Worm (Caenorhabditis elegans): ENCODE measurements around the gene clx-1.
A peak's percentile ranks its signal among the peaks of the same experiment; 100 is the strongest.

clx-1 gene

DNA sequence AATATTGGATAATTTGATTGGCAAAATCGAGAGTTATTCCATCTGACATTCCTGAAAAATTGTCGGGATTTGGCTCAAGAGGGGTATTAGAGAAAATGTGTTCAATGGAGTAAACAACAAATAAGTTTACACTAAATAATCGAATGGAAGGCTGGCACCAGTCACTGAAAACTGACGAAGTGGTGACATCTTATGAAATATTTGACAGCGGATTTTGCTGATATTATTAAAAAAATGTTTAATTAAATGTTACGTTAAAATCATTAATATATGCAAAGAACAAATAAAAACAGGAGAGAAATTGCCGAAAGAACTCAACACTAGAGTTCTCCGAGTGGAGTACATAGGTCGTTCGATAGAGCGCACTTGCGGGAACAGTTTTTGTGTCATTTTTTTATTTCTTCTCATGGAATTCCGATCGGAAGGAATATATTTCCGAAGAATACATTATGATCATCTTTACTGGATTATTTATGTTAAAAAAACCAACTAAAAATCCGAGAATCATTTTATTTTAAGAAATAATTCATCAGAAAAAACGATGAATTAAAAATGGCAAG lies 51.1 kb downstream of the clx-1 start, which contains the start of gene tag-322 (continued):
- TF ChIP-seq lin-40 (tag; optimal IDR thresholded peaks at IDR 0.05) (peak; percentile 41), ztf-6 (GFP tag; IDR thresholded peaks at IDR 0.05) (no peak), B0035.1 (tag; optimal IDR thresholded peaks at IDR 0.05) (no peak), tbx-9 (tag; optimal IDR thresholded peaks at IDR 0.05; ENCODE audit: borderline replicate concordance) (no peak), lsl-1 (GFP tag; optimal IDR thresholded peaks at IDR 0.05) (peak; percentile 19), F33H1.4 (GFP tag; IDR thresholded peaks at IDR 0.05) (peak; percentile 47; the same call in 1 of the 2 replicates), nhr-120 (GFP tag; IDR thresholded peaks at IDR 0.05) (no peak), him-1 (tag; optimal IDR thresholded peaks at IDR 0.05) (no peak), Y53F4B.3 (GFP tag; IDR thresholded peaks at IDR 0.05) (no peak), lin-54 (GFP tag; optimal IDR thresholded peaks at IDR 0.05) (no peak), B0019.2 (GFP tag; conservative IDR thresholded peaks at IDR 0.05) (no peak), snpc-1.3 (tag; optimal IDR thresholded peaks at IDR 0.05; ENCODE audit: insufficient read depth) (peak; percentile 58), tbp1 (GFP tag; optimal IDR thresholded peaks at IDR 0.05) (peak; percentile 16), F22D6.2 (tag; optimal IDR thresholded peaks at IDR 0.05) (no peak), dpl-1 (GFP tag; optimal IDR thresholded peaks at IDR 0.05) (no peak), aptf-2 (GFP tag; conservative IDR thresholded peaks at IDR 0.05) (no peak), mel-28 (tag; optimal IDR thresholded peaks at IDR 0.05; ENCODE audit: borderline replicate concordance) (no peak), cebp-1 (GFP tag; IDR thresholded peaks at IDR 0.05) (no peak), cebp-1 (tag; optimal IDR thresholded peaks at IDR 0.05) (peak; percentile 41), dox-1 (GFP tag; IDR thresholded peaks at IDR 0.05) (0 out of 2 replicates have a peak, but pooled peaks have one; percentile 26), nfyb-1 (GFP tag; IDR thresholded peaks at IDR 0.05) (peak; percentile 62; the same call in 1 of the 2 replicates), fkh-3 (tag; optimal IDR thresholded peaks at IDR 0.05) (no peak), lag-1 (GFP tag; IDR thresholded peaks at IDR 0.05) (no peak)
